Fruit fly (Drosophila melanogaster): ENCODE data around the gene RapGAP1.

DNA sequence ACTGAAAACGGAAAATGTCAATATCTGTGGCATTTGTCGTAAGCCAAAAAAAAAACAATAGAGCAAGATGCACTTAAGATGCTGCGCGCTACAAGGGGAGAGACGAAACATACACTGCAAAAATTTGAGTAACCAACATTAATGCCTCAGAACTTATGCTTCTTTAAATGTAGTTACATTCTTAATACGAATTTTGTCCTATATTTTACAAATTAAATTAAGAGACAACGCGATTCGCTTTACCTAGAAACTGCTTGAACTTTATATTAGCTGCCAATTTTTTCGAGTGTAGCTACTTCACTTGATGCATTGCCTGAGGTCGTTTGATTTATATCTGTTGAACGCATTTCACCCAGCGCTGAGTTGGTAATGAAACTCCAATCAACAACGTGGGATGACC, 18.1 kb upstream of the RapGAP1 start:
- TF ChIP-seq CG8478 (optimal IDR thresholded peaks at IDR 0.05) (no peak), Dll (optimal IDR thresholded peaks at IDR 0.05) (no peak), EcR (GFP tag; optimal IDR thresholded peaks at IDR 0.05) (no peak), pan (optimal IDR thresholded peaks at IDR 0.05) (no peak), psq (optimal IDR thresholded peaks at IDR 0.05) (no peak), usp (GFP tag; optimal IDR thresholded peaks at IDR 0.05) (no peak)

Measured in whole organism.